Worm (Caenorhabditis elegans) whole organism, young adult: Measurements from ENCODE around the gene T20G5.9.

Experiments
- B0035.1 ChIP-seq: sonication (generic microtip); optimal IDR thresholded peaks from 2 replicates; lab custom pipeline; 2016; ENCODE audit warnings: missing genetic modification characterization, mild to moderate bottlenecking, missing compliant biosample characterization, missing genotype, missing genetic modification reagents
- C06A6.2 ChIP-seq: fragments of 200-800 bp; sonication (Bioruptor generic); conservative IDR thresholded peaks from 2 replicates; pipeline ENCODE4 v1.3.6; 2022; ENCODE audit warnings: missing genetic modification characterization, missing compliant biosample characterization
- F55B11.4 ChIP-seq: sonication (generic microtip); optimal IDR thresholded peaks from 2 replicates; lab custom pipeline; 2016; ENCODE audit warnings: missing compliant biosample characterization, missing genetic modification characterization, borderline replicate concordance; ENCODE audit not compliant: insufficient read depth
- T07F8.4 ChIP-seq: sonication (generic microtip); optimal IDR thresholded peaks from 2 replicates; lab custom pipeline; 2016; ENCODE audit warnings: mild to moderate bottlenecking, missing genetic modification characterization, moderate library complexity, missing compliant biosample characterization
- efl-1 ChIP-seq: fragments of 150-350 bp; optimal IDR thresholded peaks from 2 replicates; lab custom pipeline; 2014; ENCODE audit warnings: missing biosample characterization, missing genetic modification reagents, missing genetic modification characterization
- him-1 ChIP-seq: sonication (generic microtip); optimal IDR thresholded peaks from 2 replicates; lab custom pipeline; 2016; ENCODE audit warnings: missing genotype, missing genetic modification reagents, missing genetic modification characterization, missing compliant biosample characterization
- hlh-26 ChIP-seq: fragments of 200-800 bp; sonication (Bioruptor generic); conservative IDR thresholded peaks from 2 replicates; pipeline ENCODE4 v1.3.6; 2022; ENCODE audit warnings: missing genetic modification reagents, missing genetic modification characterization, missing compliant biosample characterization
- nhr-120 ChIP-seq: fragments of 200-800 bp; sonication (Bioruptor generic); IDR thresholded peaks from 2 replicates; pipeline ENCODE4 v1.3.6; 2022; ENCODE audit warnings: missing genetic modification characterization, missing compliant biosample characterization
- snpc-4 ChIP-seq, 5 experiments: fragments of 150-350 bp in 1 of 5; sonication (generic microtip) in 4 of 5; optimal IDR thresholded peaks; 2 replicates each; lab custom pipeline; 2014 to 2018; ENCODE audit warnings: missing genetic modification characterization in 5 of 5, missing biosample characterization in 3 of 5, antibody characterized with exemption in 2 of 5, mild to moderate bottlenecking in 2 of 5, missing compliant biosample characterization in 2 of 5, missing genotype in 2 of 5, moderate library complexity in 2 of 5, missing genetic modification reagents in 1 of 5
- sptf-2 ChIP-seq: fragments of 200-800 bp; sonication (Bioruptor generic); optimal IDR thresholded peaks from 2 replicates; lab custom pipeline; 2018; ENCODE audit warnings: mild to moderate bottlenecking, missing genetic modification characterization, missing compliant biosample characterization
- zfh-2 ChIP-seq: fragments of 200-800 bp; sonication (Bioruptor generic); conservative IDR thresholded peaks from 2 replicates; pipeline ENCODE4 v1.3.6; 2022; ENCODE audit warnings: missing genetic modification reagents, missing genetic modification characterization, missing compliant biosample characterization
- ztf-25 ChIP-seq: fragments of 200-800 bp; sonication (Bioruptor generic); IDR thresholded peaks from 2 replicates; pipeline ENCODE4 v1.3.6; 2022; ENCODE audit warnings: missing genetic modification reagents, missing genetic modification characterization, missing compliant biosample characterization
- ztf-3 ChIP-seq: fragments of 200-800 bp; sonication (Bioruptor generic); optimal IDR thresholded peaks from 2 replicates; lab custom pipeline; 2018; ENCODE audit warnings: mild to moderate bottlenecking, missing genetic modification characterization, missing compliant biosample characterization

- TF ChIP-seq snpc-4 (GFP tag; optimal IDR thresholded peaks at IDR 0.05; lab: Kevin White, UChicago) (no peak), snpc-4 (tag; optimal IDR thresholded peaks at IDR 0.05; lab: Kevin White, UChicago) (no peak), nhr-120 (GFP tag; lab: Robert Waterston, UW) (no peak), C06A6.2 (GFP tag; lab: Robert Waterston, UW) (no peak), ztf-25 (GFP tag; lab: Robert Waterston, UW) (no peak), B0035.1 (tag; lab: Kevin White, UChicago) (no peak), F55B11.4 (no peak), him-1 (tag; lab: Kevin White, UChicago) (no peak), hlh-26 (GFP tag; lab: Robert Waterston, UW) (no peak), zfh-2 (GFP tag; lab: Robert Waterston, UW) (no peak), T07F8.4 (tag; lab: Kevin White, UChicago) (no peak), sptf-2 (GFP tag; lab: Kevin White, UChicago) (no peak), ztf-3 (GFP tag; lab: Kevin White, UChicago) (no peak), efl-1 (no peak)
Measured at ce11 chrIII:10188912-10189311, 20.7 kb upstream of the T20G5.9 start, which contains the start of gene epac-1.
